Worm (Caenorhabditis elegans) whole organism, mixed stage, embryonic: ENCODE data around the gene F35E12.10.

Experiments used
- blmp-1 ChIP-seq: fragments of 150-350 bp; optimal IDR thresholded peaks from 2 replicates; lab custom pipeline; 2014; ENCODE audit warnings: missing biosample characterization, missing genetic modification characterization
- ces-1 ChIP-seq: fragments of 150-350 bp; optimal IDR thresholded peaks from 2 replicates; lab custom pipeline; 2014; ENCODE audit warnings: missing biosample characterization, missing genetic modification reagents, missing genetic modification characterization
- drap-1 ChIP-seq: fragments of 200-800 bp; sonication (Bioruptor generic); optimal IDR thresholded peaks from 3 replicates; lab custom pipeline; 2018; ENCODE audit warnings: mild to moderate bottlenecking, missing genetic modification characterization, missing compliant biosample characterization
- elt-3 ChIP-seq: fragments of 150-350 bp; optimal IDR thresholded peaks from 2 replicates; lab custom pipeline; 2014; ENCODE audit warnings: missing biosample characterization, missing genetic modification characterization
- ham-2 ChIP-seq: fragments of 200-800 bp; sonication (Bioruptor generic); optimal IDR thresholded peaks from 2 replicates; lab custom pipeline; 2018; ENCODE audit warnings: mild to moderate bottlenecking, missing genetic modification characterization, missing compliant biosample characterization
- mab-5 ChIP-seq: fragments of 150-350 bp; optimal IDR thresholded peaks from 2 replicates; lab custom pipeline; 2014; ENCODE audit warnings: missing biosample characterization, missing genetic modification characterization
- mep-1 ChIP-seq: fragments of 150-350 bp; optimal IDR thresholded peaks from 2 replicates; lab custom pipeline; 2017; ENCODE audit warnings: missing biosample characterization, missing genetic modification reagents, missing genetic modification characterization, inconsistent platforms
- nhr-2 ChIP-seq: fragments of 150-350 bp; optimal IDR thresholded peaks from 2 replicates; lab custom pipeline; 2014; ENCODE audit warnings: missing biosample characterization, missing genetic modification characterization
- nhr-76 ChIP-seq: sonication (generic microtip); optimal IDR thresholded peaks from 2 replicates; lab custom pipeline; 2017; ENCODE audit warnings: missing biosample characterization, missing genetic modification characterization
- pha-4 ChIP-seq: fragments of 150-350 bp; optimal IDR thresholded peaks from 2 replicates; lab custom pipeline; 2018; ENCODE audit warnings: missing biosample characterization, missing genetic modification reagents, missing genetic modification characterization
- sptf-1 ChIP-seq: sonication (generic microtip); optimal IDR thresholded peaks from 2 replicates; lab custom pipeline; 2017; ENCODE audit warnings: mild to moderate bottlenecking, missing genetic modification characterization, moderate library complexity, missing compliant biosample characterization
- tbx-8 ChIP-seq: fragments of 200-800 bp; sonication (Bioruptor generic); optimal IDR thresholded peaks from 2 replicates; lab custom pipeline; 2018; ENCODE audit warnings: mild to moderate bottlenecking, missing genetic modification characterization, moderate library complexity, missing compliant biosample characterization
- unc-120 ChIP-seq: sonication (generic microtip); optimal IDR thresholded peaks from 2 replicates; lab custom pipeline; 2017; ENCODE audit warnings: missing genetic modification characterization, missing compliant biosample characterization; ENCODE audit not compliant: poor library complexity, severe bottlenecking
- zip-8 ChIP-seq: fragments of 150-350 bp; optimal IDR thresholded peaks from 2 replicates; lab custom pipeline; 2014; ENCODE audit warnings: missing biosample characterization, missing genetic modification characterization

Gene F35E12.10

DNA sequence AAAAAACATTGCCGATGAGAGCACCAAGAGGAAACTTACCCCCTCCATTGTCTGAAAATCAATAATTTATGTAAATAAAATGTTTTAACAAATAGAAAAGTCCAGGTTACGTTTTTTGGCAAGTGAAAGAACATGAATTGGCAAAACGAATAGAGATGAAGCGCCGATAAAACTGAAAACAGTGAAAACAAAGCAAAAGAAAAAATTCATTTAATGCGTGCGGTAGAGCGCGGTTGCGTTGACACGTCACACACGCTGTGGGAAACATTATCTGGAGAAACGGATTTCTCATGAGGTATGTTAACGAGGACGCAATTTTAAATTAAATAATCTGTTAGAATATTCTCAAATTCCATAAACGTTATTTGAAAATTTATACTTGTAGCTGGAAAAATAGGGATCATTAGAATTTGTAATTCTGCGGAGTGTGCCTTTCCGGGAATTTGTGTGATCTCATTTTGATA lies 33.3 kb downstream of the F35E12.10 start, which contains the start of gene zipt-9 (continued):
- TF ChIP-seq sptf-1 (tag; lab: Kevin White, UChicago) (peak; percentile 79), mab-5 (tag; lab: Kevin White, UChicago) (no peak), blmp-1 (tag; lab: Kevin White, UChicago) (peak; percentile 46), elt-3 (tag; lab: Kevin White, UChicago) (no peak)

DNA sequence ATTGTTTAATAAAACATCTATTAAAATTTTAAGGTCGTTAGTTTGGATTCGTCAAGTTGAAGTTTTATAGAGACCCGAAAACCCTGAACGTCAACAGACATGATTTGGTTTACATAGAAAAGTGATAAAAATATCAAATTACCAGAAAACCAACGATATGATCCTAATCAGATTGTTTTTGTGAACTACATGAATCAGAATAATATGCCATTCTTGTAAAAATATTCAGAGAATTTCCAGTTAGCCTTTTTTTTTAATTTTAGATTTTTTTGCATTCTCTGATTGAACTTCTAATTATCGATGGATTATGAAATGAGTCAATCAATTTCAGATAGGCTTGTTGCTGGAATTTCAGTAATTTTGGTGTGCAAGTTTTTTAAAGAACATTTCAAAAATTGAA lies 37.5 kb downstream of the F35E12.10 start, which contains the start of gene srx-96:
Gene srx-96 (plus strand): TSS at position 301 of the 400 bp plus-strand sequence.
- no peak for TF ChIP-seq mab-5 (tag; lab: Kevin White, UChicago)
- TF ChIP-seq zip-8 (tag; lab: Kevin White, UChicago): no peak
- no peak for TF ChIP-seq mep-1 (tag; lab: Kevin White, UChicago)
- TF ChIP-seq unc-120: no peak
- TF ChIP-seq nhr-76 (tag; lab: Kevin White, UChicago): no peak
- no peak for TF ChIP-seq drap-1 (GFP tag; lab: Kevin White, UChicago)
- TF ChIP-seq tbx-8 (GFP tag; lab: Kevin White, UChicago): no peak
- no peak for TF ChIP-seq pha-4 (tag; lab: Kevin White, UChicago)
- no peak for TF ChIP-seq sptf-1 (tag; lab: Kevin White, UChicago)
- TF ChIP-seq ham-2: no peak

DNA sequence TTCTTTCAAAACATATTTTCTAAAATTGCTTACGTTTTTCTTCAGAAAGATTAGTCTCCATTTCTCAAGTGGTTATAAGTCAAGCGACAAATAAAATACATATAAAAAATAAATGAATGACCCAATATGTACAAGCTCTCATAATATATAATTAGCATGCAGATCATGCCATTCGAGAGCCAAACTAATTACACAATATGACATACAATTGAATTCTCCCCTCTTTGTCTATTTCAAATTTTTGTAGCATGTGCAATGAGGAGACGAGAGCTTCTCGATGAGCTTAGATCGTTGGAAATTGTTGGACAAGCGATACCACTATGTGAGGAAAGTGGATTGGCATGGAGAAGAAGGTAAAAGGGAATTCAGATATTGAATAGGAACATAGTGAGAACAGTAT lies 41.3 kb downstream of the F35E12.10 start, which contains the start of gene hlh-34:
Gene hlh-34 (minus strand): TSS at position 101 of the 400 bp plus-strand sequence.
- TF ChIP-seq ces-1 (GFP tag; lab: Kevin White, UChicago): peak; percentile 79
- no peak for TF ChIP-seq elt-3 (tag; lab: Kevin White, UChicago)

DNA sequence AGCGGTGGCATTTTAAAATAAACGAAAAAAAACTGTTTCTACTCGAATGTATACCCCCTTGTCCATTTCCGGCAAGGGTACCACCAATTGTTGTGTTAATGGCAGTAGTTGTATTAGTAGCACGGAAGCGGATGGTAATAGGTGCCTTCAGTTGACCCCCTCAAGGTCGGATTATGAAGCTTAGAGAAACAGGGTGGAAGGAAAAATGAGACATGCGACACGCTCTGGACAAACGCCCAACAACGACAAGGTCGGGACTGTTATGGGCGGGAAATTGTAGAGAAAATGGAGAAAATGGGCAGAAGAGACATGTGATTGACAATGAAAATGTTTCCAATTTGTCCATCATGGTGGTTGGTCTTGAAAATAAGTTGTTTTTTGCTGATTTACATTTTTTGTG lies 44.6 kb downstream of the F35E12.10 start, which contains the start of gene T01D3.3:
Gene T01D3.3 (plus strand): TSS at position 312 of the 400 bp plus-strand sequence.
- TF ChIP-seq nhr-2 (tag; lab: Kevin White, UChicago) (peak; percentile 1), pha-4 (tag; lab: Kevin White, UChicago) (no peak)
